Worm (Caenorhabditis elegans) whole organism, early embryonic: ENCODE data around the gene F44B9.10.

Experiments
- B0310.2 ChIP-seq: sonication (generic microtip); optimal IDR thresholded peaks from 2 replicates; lab custom pipeline; 2016; ENCODE audit warnings: mild to moderate bottlenecking, missing genetic modification characterization, missing compliant biosample characterization
- F13C5.2 ChIP-seq: sonication (generic microtip); optimal IDR thresholded peaks from 2 replicates; lab custom pipeline; 2017; ENCODE audit warnings: mild to moderate bottlenecking, missing genetic modification characterization, inconsistent platforms, missing compliant biosample characterization
- aly-1 ChIP-seq: sonication (generic microtip); optimal IDR thresholded peaks from 2 replicates; lab custom pipeline; 2016; ENCODE audit warnings: missing genetic modification characterization, missing compliant biosample characterization
- ama-1 ChIP-seq: fragments of 150-350 bp; optimal IDR thresholded peaks from 2 replicates; lab custom pipeline; 2014
- ceh-13 ChIP-seq: fragments of 200-800 bp; sonication (Bioruptor generic); optimal IDR thresholded peaks from 2 replicates; lab custom pipeline; 2018; ENCODE audit warnings: mild to moderate bottlenecking, missing genetic modification characterization, missing compliant biosample characterization
- ceh-36 ChIP-seq: sonication (generic microtip); optimal IDR thresholded peaks from 2 replicates; lab custom pipeline; 2016; ENCODE audit warnings: missing genetic modification characterization, inconsistent platforms, missing compliant biosample characterization
- ets-7 ChIP-seq: sonication (generic microtip); optimal IDR thresholded peaks from 2 replicates; lab custom pipeline; 2016; ENCODE audit warnings: missing genotype, missing genetic modification characterization, missing compliant biosample characterization
- flt-1 ChIP-seq: fragments of 200-800 bp; sonication (Bioruptor generic); IDR thresholded peaks from 2 replicates; pipeline ENCODE4 v1.3.6; 2022; ENCODE audit warnings: missing genetic modification characterization, missing compliant biosample characterization
- hmbx-1 ChIP-seq: sonication (generic microtip); optimal IDR thresholded peaks from 2 replicates; lab custom pipeline; 2016; ENCODE audit warnings: mild to moderate bottlenecking, missing genetic modification characterization, missing compliant biosample characterization
- hmg-4 ChIP-seq: fragments of 200-800 bp; sonication (Bioruptor generic); optimal IDR thresholded peaks from 2 replicates; lab custom pipeline; 2018; ENCODE audit warnings: mild to moderate bottlenecking, missing genetic modification characterization, missing compliant biosample characterization
- hnd-1 ChIP-seq: sonication (generic microtip); optimal IDR thresholded peaks from 2 replicates; lab custom pipeline; 2016; ENCODE audit warnings: missing genetic modification characterization, missing compliant biosample characterization
- pes-1 ChIP-seq: fragments of 200-800 bp; sonication (Bioruptor generic); IDR thresholded peaks from 2 replicates; pipeline ENCODE4 v1.3.6; 2022; ENCODE audit warnings: missing genetic modification reagents, missing genetic modification characterization, missing compliant biosample characterization
- scrt-1 ChIP-seq: fragments of 200-800 bp; sonication (Bioruptor generic); IDR thresholded peaks from 2 replicates; pipeline ENCODE4 v1.3.6; 2022; ENCODE audit warnings: missing genetic modification characterization, missing compliant biosample characterization
- sea-1 ChIP-seq: fragments of 200-800 bp; sonication (Bioruptor generic); conservative IDR thresholded peaks from 2 replicates; pipeline ENCODE4 v1.3.6; 2022; ENCODE audit warnings: missing genetic modification characterization, missing compliant biosample characterization
- tbx-11 ChIP-seq: fragments of 200-800 bp; sonication (Bioruptor generic); IDR thresholded peaks from 2 replicates; pipeline ENCODE4 v1.3.6; 2022; ENCODE audit warnings: missing genetic modification characterization, missing compliant biosample characterization
- tbx-37 ChIP-seq: fragments of 200-800 bp; sonication (Bioruptor generic); conservative IDR thresholded peaks from 2 replicates; pipeline ENCODE4 v1.3.6; 2022; ENCODE audit warnings: missing genetic modification reagents, missing genetic modification characterization, missing compliant biosample characterization
- tra-4 ChIP-seq: sonication (generic microtip); optimal IDR thresholded peaks from 2 replicates; lab custom pipeline; 2017; ENCODE audit warnings: missing genetic modification characterization, missing compliant biosample characterization

The F44B9.10 gene

ce11 chrIII:8063659-8064058, 30.2 kb upstream of the F44B9.10 start:
- TF ChIP-seq pes-1 (GFP tag; lab: Robert Waterston, UW) (no peak), ceh-36 (tag; lab: Kevin White, UChicago) (no peak)

DNA sequence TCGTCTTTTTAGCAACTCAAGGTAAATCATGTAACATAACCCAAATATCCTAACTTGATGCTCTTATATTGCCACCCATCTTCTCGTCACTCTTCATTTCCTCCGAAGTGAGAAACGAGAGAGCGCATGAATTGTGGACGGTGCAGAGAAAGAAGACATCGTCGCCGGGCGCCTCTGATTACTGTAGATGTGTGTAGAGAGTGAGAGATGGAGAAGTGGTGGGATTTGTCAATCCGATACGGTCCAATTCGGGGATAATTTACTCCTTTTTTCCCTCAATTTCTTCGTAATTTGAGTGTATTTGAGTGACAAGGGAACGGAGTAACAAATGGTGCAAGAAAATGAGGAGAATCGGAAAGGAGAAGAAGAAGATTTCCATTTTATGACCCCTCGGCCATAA, 27.7 kb upstream of the F44B9.10 start:
- no peak for TF ChIP-seq B0310.2
- TF ChIP-seq hnd-1 (tag; lab: Kevin White, UChicago) = no peak
- TF ChIP-seq scrt-1 (GFP tag; lab: Robert Waterston, UW) = no peak
- TF ChIP-seq hmg-4 (GFP tag; lab: Kevin White, UChicago) = no peak
- TF ChIP-seq tra-4 (tag; lab: Kevin White, UChicago) = no peak
- TF ChIP-seq ceh-36 (tag; lab: Kevin White, UChicago) = no peak
- TF ChIP-seq flt-1 = no peak
- no peak for TF ChIP-seq ceh-13 (GFP tag; lab: Kevin White, UChicago)
- no peak for TF ChIP-seq F13C5.2 (tag; lab: Kevin White, UChicago)
- no peak for TF ChIP-seq hmbx-1 (tag; lab: Kevin White, UChicago)

ce11 chrIII:8051838-8052237, 18.4 kb upstream of the F44B9.10 start:
- TF ChIP-seq tbx-11 (GFP tag; lab: Robert Waterston, UW) (no peak), ceh-36 (tag; lab: Kevin White, UChicago) (no peak)

DNA sequence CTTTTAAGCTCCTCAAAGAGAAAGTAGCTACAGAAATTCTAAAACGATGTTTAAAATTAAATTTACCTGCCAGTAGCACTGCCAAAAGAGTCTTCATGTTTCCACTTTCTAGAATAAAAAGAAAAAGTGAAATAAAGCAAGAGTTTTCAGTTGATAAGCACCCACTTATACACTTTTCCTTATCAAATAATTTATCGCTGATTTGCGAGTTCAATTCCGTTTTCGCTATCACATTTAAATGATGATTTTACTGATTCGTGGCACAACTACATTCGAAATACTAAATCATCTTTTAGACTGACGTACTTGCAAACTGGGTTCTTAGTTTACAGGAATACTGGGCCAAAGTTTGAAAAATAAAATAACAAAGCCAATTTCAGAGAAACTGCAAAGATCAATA, 17.5 kb upstream of the F44B9.10 start, which contains the start of gene K12H4.7:
Gene K12H4.7 (minus strand): TSS at position 138 of the 400 bp plus-strand sequence.
- TF ChIP-seq ceh-36 (tag; lab: Kevin White, UChicago) (no peak), aly-1 (tag; lab: Kevin White, UChicago) (no peak), F13C5.2 (tag; lab: Kevin White, UChicago) (no peak), tra-4 (tag; lab: Kevin White, UChicago) (no peak), ets-7 (tag; lab: Kevin White, UChicago) (no peak)

DNA sequence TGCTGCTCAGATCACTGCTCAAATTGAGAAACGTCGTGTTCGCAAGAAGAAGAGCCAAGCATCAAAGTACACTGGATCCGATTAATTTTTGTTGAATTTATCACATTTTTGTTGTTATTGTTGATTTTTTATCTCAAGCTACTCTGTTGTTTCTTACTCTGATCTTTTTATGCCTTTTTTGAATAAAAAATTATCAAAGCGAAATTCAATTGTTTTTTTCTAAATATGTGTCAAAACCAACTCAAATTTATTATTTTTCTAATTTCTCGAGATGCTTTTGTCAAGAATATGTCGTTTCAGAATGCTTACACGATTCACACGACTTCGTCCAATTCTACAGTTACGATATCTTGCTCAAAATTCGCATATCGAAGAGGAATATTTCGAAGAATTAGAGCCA, 14.0 kb upstream of the F44B9.10 start, which contains the start of gene K12H4.2:
Gene K12H4.2 (plus strand): TSS at position 301 of the 400 bp plus-strand sequence.
- TF ChIP-seq ceh-36 (tag; lab: Kevin White, UChicago) = no peak
- TF ChIP-seq B0310.2 = no peak
- TF ChIP-seq hmg-4 (GFP tag; lab: Kevin White, UChicago) = no peak

ce11 chrIII:8045734-8046133, 12.3 kb upstream of the F44B9.10 start, which contains the start of gene K12H4.3:
K12H4.3 (plus strand) TSS chrIII:8046034.
- TF ChIP-seq hmbx-1 (tag; lab: Kevin White, UChicago) (no peak), ceh-36 (tag; lab: Kevin White, UChicago) (no peak), F13C5.2 (tag; lab: Kevin White, UChicago) (no peak), tra-4 (tag; lab: Kevin White, UChicago) (no peak), ceh-13 (GFP tag; lab: Kevin White, UChicago) (no peak), tbx-11 (GFP tag; lab: Robert Waterston, UW) (no peak)

DNA sequence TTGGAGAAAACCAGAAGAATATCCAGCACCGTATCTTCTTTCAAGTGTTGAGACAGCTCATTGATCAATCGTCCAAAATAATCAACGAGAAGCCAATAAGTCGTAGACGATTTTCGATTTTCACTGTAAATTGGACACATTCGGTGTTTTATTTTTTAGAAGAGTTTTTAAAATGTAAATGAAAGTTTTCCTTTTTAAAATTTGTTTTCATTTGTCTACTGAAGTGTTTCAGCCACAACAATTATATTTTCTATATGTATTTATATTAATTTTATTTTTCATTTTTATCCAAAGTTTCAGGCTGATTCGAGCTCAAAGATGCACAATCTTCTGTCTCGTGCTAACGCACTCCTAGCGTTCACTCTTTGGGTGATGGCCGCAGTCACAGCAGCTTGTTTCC, 11.3 kb upstream of the F44B9.10 start, which contains the start of gene spcs-3:
Gene spcs-3 (plus strand): TSS at position 301 of the 400 bp plus-strand sequence.
- TF ChIP-seq flt-1 (no peak), pes-1 (GFP tag; lab: Robert Waterston, UW) (no peak), aly-1 (tag; lab: Kevin White, UChicago) (no peak), scrt-1 (GFP tag; lab: Robert Waterston, UW) (no peak), tra-4 (tag; lab: Kevin White, UChicago) (no peak), tbx-11 (GFP tag; lab: Robert Waterston, UW) (no peak), B0310.2 (no peak), hmbx-1 (tag; lab: Kevin White, UChicago) (no peak), tbx-37 (GFP tag; lab: Robert Waterston, UW) (no peak), hmg-4 (GFP tag; lab: Kevin White, UChicago) (no peak), hnd-1 (tag; lab: Kevin White, UChicago) (no peak), ceh-36 (tag; lab: Kevin White, UChicago) (no peak), ama-1 (lab: Kevin White, UChicago) (no peak), ceh-13 (GFP tag; lab: Kevin White, UChicago) (no peak), F13C5.2 (tag; lab: Kevin White, UChicago) (no peak), sea-1 (GFP tag; lab: Robert Waterston, UW) (no peak)

- no peak for TF ChIP-seq sea-1 (GFP tag; lab: Robert Waterston, UW)
- TF ChIP-seq pes-1 (GFP tag; lab: Robert Waterston, UW) = no peak
- TF ChIP-seq B0310.2 = no peak
- no peak for TF ChIP-seq hmbx-1 (tag; lab: Kevin White, UChicago)
- no peak for TF ChIP-seq hnd-1 (tag; lab: Kevin White, UChicago)
- no peak for TF ChIP-seq ama-1 (lab: Kevin White, UChicago)
- TF ChIP-seq ceh-13 (GFP tag; lab: Kevin White, UChicago) = no peak
- no peak for TF ChIP-seq scrt-1 (GFP tag; lab: Robert Waterston, UW)
- TF ChIP-seq aly-1 (tag; lab: Kevin White, UChicago) = no peak
- no peak for TF ChIP-seq tbx-37 (GFP tag; lab: Robert Waterston, UW)
- TF ChIP-seq hmg-4 (GFP tag; lab: Kevin White, UChicago) = no peak
- no peak for TF ChIP-seq flt-1
- TF ChIP-seq tbx-11 (GFP tag; lab: Robert Waterston, UW) = no peak
- no peak for TF ChIP-seq tra-4 (tag; lab: Kevin White, UChicago)
- no peak for TF ChIP-seq ceh-36 (tag; lab: Kevin White, UChicago)
- no peak for TF ChIP-seq F13C5.2 (tag; lab: Kevin White, UChicago)
- no peak for TF ChIP-seq ets-7 (tag; lab: Kevin White, UChicago)
Observed at ce11 chrIII:8044187-8044586, 10.8 kb upstream of the F44B9.10 start, which contains the start of gene K12H4.5. K12H4.5 (plus strand) TSS chrIII:8044487.
